Fruit fly (Drosophila melanogaster): ENCODE measurements around the gene CG15369.

DNA sequence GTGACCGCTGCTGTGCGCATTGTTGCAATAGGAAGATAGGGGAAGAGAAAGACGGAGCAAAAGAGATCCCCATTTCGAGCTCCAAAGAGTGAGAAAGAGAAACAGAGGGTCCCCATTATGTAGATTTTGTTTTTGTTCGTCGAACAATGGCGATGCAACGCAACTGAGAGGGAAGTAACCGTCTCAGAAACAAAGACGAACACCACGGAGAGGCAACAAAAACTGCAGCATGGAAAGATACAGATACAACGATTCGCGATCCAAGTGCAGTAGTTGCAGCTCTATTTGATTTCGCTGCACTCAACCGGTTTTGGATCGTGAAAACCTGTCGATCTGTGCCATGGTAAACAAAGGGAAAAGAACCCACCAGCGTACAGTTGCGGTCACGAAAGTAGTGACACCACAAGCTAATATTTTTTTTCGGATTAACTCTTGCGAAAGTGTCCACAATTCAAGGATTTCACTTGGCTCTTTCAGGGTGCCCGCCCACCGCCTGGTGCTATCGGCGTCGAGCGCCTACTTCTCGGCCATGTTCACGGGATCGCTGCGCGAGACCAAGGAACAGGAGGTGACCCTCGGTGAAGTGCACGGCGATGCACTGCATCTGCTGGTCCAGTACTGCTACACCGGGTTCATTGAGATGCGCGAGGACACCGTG is 35.5 kb downstream of the CG15369 start:
- TF ChIP-seq CG8478 (optimal IDR thresholded peaks at IDR 0.05) (no peak), CTCF (optimal IDR thresholded peaks at IDR 0.05) (no peak)
